Fruit fly (Drosophila melanogaster) whole organism, embryonic: ENCODE data around the gene kek6.

ENCODE experiments used
- CG6272 ChIP-seq: fragments of 200-800 bp; sonication (Bioruptor generic); IDR thresholded peaks from 2 replicates; pipeline ENCODE4 v1.3.6; 2022; ENCODE audit warnings: missing biosample characterization, missing genetic modification characterization
- Dip3 ChIP-seq: fragments of 200-800 bp; sonication (Bioruptor generic); optimal IDR thresholded peaks from 3 replicates; lab custom pipeline; 2016; ENCODE audit warnings: missing biosample characterization, missing genetic modification characterization
- kay ChIP-seq: fragments of 200-800 bp; sonication (Bioruptor generic); optimal IDR thresholded peaks from 2 replicates; lab custom pipeline; 2016; ENCODE audit warnings: missing biosample characterization, missing genetic modification characterization
- ro ChIP-seq: fragments of 200-800 bp; sonication (Bioruptor generic); IDR thresholded peaks from 2 replicates; pipeline ENCODE4 v1.3.6; 2022; ENCODE audit warnings: missing biosample characterization, missing genetic modification characterization

DNA sequence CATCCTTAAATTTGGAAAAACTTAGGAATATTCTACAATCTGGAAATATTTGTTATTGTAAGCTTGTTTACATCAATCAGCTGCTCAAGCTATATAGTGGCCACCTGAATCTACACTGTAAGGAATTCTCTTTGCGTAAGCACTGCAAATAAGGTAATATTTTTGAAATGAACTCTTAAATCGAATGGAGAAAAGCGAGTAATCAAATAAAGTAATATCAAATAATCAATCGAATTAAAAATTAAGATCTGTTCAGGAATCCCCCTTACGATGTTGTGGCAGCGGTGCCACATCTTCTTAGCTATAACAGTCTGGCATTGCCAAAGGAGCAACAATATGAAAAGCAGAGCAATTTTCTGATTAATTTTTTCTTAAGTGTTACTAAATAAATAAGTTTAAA is 5.9 kb upstream of the kek6 start, which contains the start of the genes Mnat9 and CG1792:
- TF ChIP-seq ro (GFP tag; lab: Robert Waterston, UW) (peak; percentile 98), CG6272 (GFP tag; lab: Robert Waterston, UW) (peak; percentile 99), kay (GFP tag; lab: Kevin White, UChicago) (peak; percentile 97), Dip3 (GFP tag; lab: Kevin White, UChicago) (peak; percentile 99)
